Worm (Caenorhabditis elegans): ENCODE results near the gene vha-4.

The vha-4 gene

ce11 chrII:7864892-7865291, 14.2 kb downstream of the vha-4 start:
- TF ChIP-seq ets-4 (tag; optimal IDR thresholded peaks at IDR 0.05) (no peak), npax-4 (tag; optimal IDR thresholded peaks at IDR 0.05) (no peak), rnt-1 (tag; optimal IDR thresholded peaks at IDR 0.05) (no peak), pros-1 (tag; optimal IDR thresholded peaks at IDR 0.05) (no peak), nhr-11 (tag; optimal IDR thresholded peaks at IDR 0.05) (no peak), Y22D7AL.16 (tag; optimal IDR thresholded peaks at IDR 0.05) (no peak), sdc-2 (tag; optimal IDR thresholded peaks at IDR 0.05) (no peak), ahr-1 (tag; optimal IDR thresholded peaks at IDR 0.05) (no peak), tbx-2 (tag; optimal IDR thresholded peaks at IDR 0.05) (no peak), T23F11.4 (GFP tag; optimal IDR thresholded peaks at IDR 0.05) (no peak), F13H6.1 (tag; optimal IDR thresholded peaks at IDR 0.05) (no peak), pha-2 (tag; optimal IDR thresholded peaks at IDR 0.05) (no peak), ceh-6 (GFP tag; optimal IDR thresholded peaks at IDR 0.05) (no peak), zip-5 (tag; optimal IDR thresholded peaks at IDR 0.05) (no peak), unc-55 (GFP tag; optimal IDR thresholded peaks at IDR 0.05) (no peak), pqm-1 (tag; optimal IDR thresholded peaks at IDR 0.05) (no peak), ceh-19 (GFP tag; optimal IDR thresholded peaks at IDR 0.05) (no peak), unc-42 (tag; optimal IDR thresholded peaks at IDR 0.05) (no peak), C38D4.7 (GFP tag; optimal IDR thresholded peaks at IDR 0.05) (no peak), elt-4 (tag; optimal IDR thresholded peaks at IDR 0.05) (no peak)

DNA sequence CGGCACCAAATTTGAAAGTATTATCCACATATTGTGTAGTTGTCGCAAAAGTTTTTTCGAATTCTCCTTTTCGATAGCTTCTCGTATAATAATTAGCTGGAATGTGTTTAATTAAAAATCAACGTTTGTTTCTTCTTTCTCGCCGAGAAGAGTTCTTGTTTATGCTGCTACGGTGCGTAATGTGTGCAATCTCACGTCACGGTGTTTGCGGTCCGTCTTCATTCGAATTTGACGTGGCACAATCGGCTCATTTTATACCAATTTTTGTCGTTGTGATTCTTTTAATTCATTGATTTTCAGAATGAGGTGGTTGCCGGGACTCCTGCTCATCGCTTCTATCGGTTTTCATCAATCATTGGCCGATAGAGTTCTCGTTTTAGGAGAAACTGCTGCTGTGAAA, 14.9 kb downstream of the vha-4 start, which contains the start of gene ostb-1:
ostb-1 (plus strand) TSS at position 301 of the 400 bp plus-strand sequence.
- TF ChIP-seq rnt-1 (tag; optimal IDR thresholded peaks at IDR 0.05) (no peak), unc-86 (tag; optimal IDR thresholded peaks at IDR 0.05) (no peak), fkh-10 (GFP tag; optimal IDR thresholded peaks at IDR 0.05) (no peak), nfya-1 (tag; optimal IDR thresholded peaks at IDR 0.05) (peak; percentile 12), mec-3 (tag; optimal IDR thresholded peaks at IDR 0.05; ENCODE audit: borderline replicate concordance) (no peak), ceh-31 (tag; optimal IDR thresholded peaks at IDR 0.05) (no peak), pha-2 (tag; optimal IDR thresholded peaks at IDR 0.05) (no peak), elt-2 (tag; optimal IDR thresholded peaks at IDR 0.05) (peak; percentile 15), unc-55 (GFP tag; optimal IDR thresholded peaks at IDR 0.05) (no peak), ceh-18 (tag; optimal IDR thresholded peaks at IDR 0.05) (no peak), ets-4 (tag; optimal IDR thresholded peaks at IDR 0.05) (no peak), pax-1 (tag; optimal IDR thresholded peaks at IDR 0.05) (no peak), Y22D7AL.16 (tag; optimal IDR thresholded peaks at IDR 0.05) (no peak)

- TF ChIP-seq nfya-1 (tag; optimal IDR thresholded peaks at IDR 0.05): no peak
- no peak for TF ChIP-seq K02D7.2 (tag; optimal IDR thresholded peaks at IDR 0.05)
- TF ChIP-seq Y22D7AL.16 (tag; optimal IDR thresholded peaks at IDR 0.05): no peak
- peak; percentile 29 for TF ChIP-seq K09A11.1 (tag; optimal IDR thresholded peaks at IDR 0.05; ENCODE audit: insufficient read depth)
- no peak for TF ChIP-seq ceh-2 (tag; optimal IDR thresholded peaks at IDR 0.05)
- no peak for TF ChIP-seq sox-4 (tag; optimal IDR thresholded peaks at IDR 0.05)
- no peak for TF ChIP-seq pat-9 (tag; optimal IDR thresholded peaks at IDR 0.05)
- TF ChIP-seq ceh-9 (tag; optimal IDR thresholded peaks at IDR 0.05): no peak
Observed at ce11 chrII:7863480-7864125, 15.5 kb downstream of the vha-4 start.

- TF ChIP-seq pros-1 (tag; optimal IDR thresholded peaks at IDR 0.05) (no peak), lim-6 (tag; optimal IDR thresholded peaks at IDR 0.05) (no peak), tbx-2 (tag; optimal IDR thresholded peaks at IDR 0.05) (peak; percentile 24), ceh-31 (tag; optimal IDR thresholded peaks at IDR 0.05) (peak; percentile 68), pqm-1 (tag; optimal IDR thresholded peaks at IDR 0.05) (no peak), ceh-22 (tag; optimal IDR thresholded peaks at IDR 0.05) (no peak), npax-4 (tag; optimal IDR thresholded peaks at IDR 0.05) (no peak), hlh-13 (GFP tag; optimal IDR thresholded peaks at IDR 0.05) (no peak), fkh-6 (tag; optimal IDR thresholded peaks at IDR 0.05) (no peak), nfya-1 (tag; optimal IDR thresholded peaks at IDR 0.05) (peak; percentile 40), sdc-2 (tag; optimal IDR thresholded peaks at IDR 0.05) (no peak), ceh-34 (tag; optimal IDR thresholded peaks at IDR 0.05) (peak; percentile 36), pha-2 (tag; optimal IDR thresholded peaks at IDR 0.05) (no peak), C08G9.2 (tag; optimal IDR thresholded peaks at IDR 0.05) (no peak), unc-42 (tag; optimal IDR thresholded peaks at IDR 0.05) (no peak), ztf-16 (tag; optimal IDR thresholded peaks at IDR 0.05) (no peak), elt-2 (tag; optimal IDR thresholded peaks at IDR 0.05) (no peak), hlh-30 (tag; optimal IDR thresholded peaks at IDR 0.05; ENCODE audit: insufficient read depth) (no peak), ceh-9 (tag; optimal IDR thresholded peaks at IDR 0.05) (no peak), ama-1 (optimal IDR thresholded peaks at IDR 0.05) (no peak), tbx-7 (tag; optimal IDR thresholded peaks at IDR 0.05) (no peak), pat-9 (tag; optimal IDR thresholded peaks at IDR 0.05) (no peak), ceh-6 (GFP tag; optimal IDR thresholded peaks at IDR 0.05) (no peak)
Observed at ce11 chrII:7860221-7860928, 18.7 kb downstream of the vha-4 start, which contains the start of gene lin-5. TSS of gene lin-5 (plus strand) at chrII:7860574.

All from whole organism, late embryonic.